Worm (Caenorhabditis elegans): ENCODE data around the gene F56D6.8.

DNA sequence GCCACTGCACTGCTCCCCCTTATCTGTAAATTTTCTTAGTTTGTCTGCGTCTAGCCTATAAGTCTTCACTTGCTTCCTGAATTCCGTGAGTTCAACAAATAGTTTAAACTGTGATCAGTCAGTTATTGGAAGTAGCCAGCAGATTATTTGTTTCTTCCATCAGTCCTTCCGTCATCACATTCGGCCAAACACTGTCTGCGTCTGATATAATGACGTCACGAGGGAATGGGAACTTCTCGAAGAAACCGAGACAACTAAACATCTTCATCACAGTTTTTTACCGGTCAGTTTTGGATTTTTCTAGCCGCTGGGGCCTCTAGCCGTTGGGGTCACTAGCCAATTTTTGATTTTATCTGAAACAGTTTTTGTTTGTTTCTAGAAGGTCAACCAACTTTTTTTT, 28.2 kb downstream of the F56D6.8 start:
- TF ChIP-seq pqm-1 (tag; optimal IDR thresholded peaks at IDR 0.05) (no peak), lin-15B (tag; optimal IDR thresholded peaks at IDR 0.05) (no peak), unc-62 (GFP tag; optimal IDR thresholded peaks at IDR 0.05) (no peak), elt-2 (tag; optimal IDR thresholded peaks at IDR 0.05) (peak; percentile 21), nhr-28 (tag; optimal IDR thresholded peaks at IDR 0.05) (no peak), elt-3 (tag; optimal IDR thresholded peaks at IDR 0.05) (peak in 1 of 6 experiments; percentile 55), nhr-237 (tag; optimal IDR thresholded peaks at IDR 0.05) (no peak), skn-1 (tag; optimal IDR thresholded peaks at IDR 0.05) (no peak), hlh-4 (tag; optimal IDR thresholded peaks at IDR 0.05) (no peak), zag-1 (tag; optimal IDR thresholded peaks at IDR 0.05) (no peak)

Data from whole organism, L1 larva.